Worm (Caenorhabditis elegans) whole organism, L2 larva: ENCODE measurements around the gene eif-3.G.

Source experiments
- C34F6.9 ChIP-seq: fragments of 150-350 bp; optimal IDR thresholded peaks from 2 replicates; lab custom pipeline; 2014; ENCODE audit warnings: missing biosample characterization, missing genetic modification characterization
- F13H6.1 ChIP-seq: sonication (generic microtip); optimal IDR thresholded peaks from 2 replicates; lab custom pipeline; 2016; ENCODE audit warnings: missing genetic modification characterization, missing compliant biosample characterization
- Y55F3AM.14 ChIP-seq: fragments of 200-800 bp; sonication (Bioruptor generic); optimal IDR thresholded peaks from 2 replicates; lab custom pipeline; 2018; ENCODE audit warnings: mild to moderate bottlenecking, missing genetic modification characterization, missing compliant biosample characterization
- ZK546.5 ChIP-seq: sonication (generic microtip); optimal IDR thresholded peaks from 2 replicates; lab custom pipeline; 2017; ENCODE audit warnings: missing biosample characterization, missing genetic modification characterization
- aly-2 ChIP-seq: fragments of 150-350 bp; optimal IDR thresholded peaks from 2 replicates; lab custom pipeline; 2014; ENCODE audit warnings: missing biosample characterization, missing genetic modification characterization
- ama-1 ChIP-seq: fragments of 150-350 bp; optimal IDR thresholded peaks from 2 replicates; lab custom pipeline; 2018; ENCODE audit warnings: inconsistent platforms
- blmp-1 ChIP-seq: sonication (generic microtip); optimal IDR thresholded peaks from 2 replicates; lab custom pipeline; 2017; ENCODE audit warnings: missing genetic modification characterization, mild to moderate bottlenecking, missing compliant biosample characterization, antibody characterized with exemption, moderate library complexity; ENCODE audit not compliant: insufficient read depth
- ceh-16 ChIP-seq: fragments of 150-350 bp; optimal IDR thresholded peaks from 2 replicates; lab custom pipeline; 2014; ENCODE audit warnings: missing biosample characterization, missing genetic modification characterization
- ceh-82 ChIP-seq: fragments of 150-350 bp; optimal IDR thresholded peaks from 2 replicates; lab custom pipeline; 2014; ENCODE audit warnings: missing biosample characterization, missing genetic modification characterization
- crh-2 ChIP-seq: sonication (generic microtip); optimal IDR thresholded peaks from 2 replicates; lab custom pipeline; 2017; ENCODE audit warnings: missing biosample characterization, missing genetic modification characterization
- fos-1 ChIP-seq: fragments of 150-350 bp; optimal IDR thresholded peaks from 2 replicates; lab custom pipeline; 2014; ENCODE audit warnings: missing biosample characterization, missing genetic modification characterization
- gmeb-1 ChIP-seq: fragments of 150-350 bp; optimal IDR thresholded peaks from 2 replicates; lab custom pipeline; 2014; ENCODE audit warnings: missing biosample characterization, missing genetic modification characterization
- lin-11 ChIP-seq: fragments of 150-350 bp; sonication (generic microtip); optimal IDR thresholded peaks from 2 replicates; lab custom pipeline; 2014; ENCODE audit warnings: missing biosample characterization, missing genetic modification characterization, inconsistent platforms, mixed read lengths
- lin-39 ChIP-seq: fragments of 150-350 bp; optimal IDR thresholded peaks from 2 replicates; lab custom pipeline; 2014; ENCODE audit warnings: missing biosample characterization, missing genetic modification reagents, missing genetic modification characterization
- lsy-2 ChIP-seq, 2 experiments: fragments of 150-350 bp in 1 of 2; sonication (generic microtip) in 1 of 2; optimal IDR thresholded peaks; 2 replicates each; lab custom pipeline; 2014 to 2017; ENCODE audit warnings: missing biosample characterization in 2 of 2, missing genetic modification characterization in 2 of 2
- mab-5 ChIP-seq: fragments of 150-350 bp; optimal IDR thresholded peaks from 2 replicates; lab custom pipeline; 2014; ENCODE audit warnings: missing biosample characterization, missing genetic modification characterization
- mbf-1 ChIP-seq: sonication (generic microtip); optimal IDR thresholded peaks from 2 replicates; lab custom pipeline; 2017; ENCODE audit warnings: missing biosample characterization, missing genetic modification characterization
- mdl-1 ChIP-seq, 2 experiments: fragments of 150-350 bp in 1 of 2; sonication (generic microtip) in 1 of 2; optimal IDR thresholded peaks; 2 replicates each; lab custom pipeline; 2017; ENCODE audit warnings: missing biosample characterization in 2 of 2, missing genetic modification characterization in 2 of 2
- nhr-10 ChIP-seq: sonication (generic microtip); optimal IDR thresholded peaks from 2 replicates; lab custom pipeline; 2017; ENCODE audit warnings: missing biosample characterization, missing genetic modification characterization
- nhr-11 ChIP-seq: fragments of 150-350 bp; optimal IDR thresholded peaks from 2 replicates; lab custom pipeline; 2014; ENCODE audit warnings: missing biosample characterization, missing genetic modification characterization
- nhr-21 ChIP-seq: fragments of 150-350 bp; optimal IDR thresholded peaks from 2 replicates; lab custom pipeline; 2014; ENCODE audit warnings: missing biosample characterization, missing genetic modification characterization
- nhr-23 ChIP-seq: fragments of 150-350 bp; optimal IDR thresholded peaks from 2 replicates; lab custom pipeline; 2014; ENCODE audit warnings: missing biosample characterization, missing genetic modification reagents, missing genetic modification characterization
- nhr-25 ChIP-seq: fragments of 150-350 bp; sonication (generic microtip); optimal IDR thresholded peaks from 3 replicates; lab custom pipeline; 2014; ENCODE audit warnings: missing biosample characterization, missing genetic modification characterization
- nhr-6 ChIP-seq: fragments of 150-350 bp; optimal IDR thresholded peaks from 2 replicates; lab custom pipeline; 2014; ENCODE audit warnings: missing biosample characterization, missing genetic modification characterization
- peb-1 ChIP-seq: fragments of 150-350 bp; optimal IDR thresholded peaks from 2 replicates; lab custom pipeline; 2014; ENCODE audit warnings: missing biosample characterization, missing genetic modification characterization
- sem-4 ChIP-seq: fragments of 150-350 bp; optimal IDR thresholded peaks from 2 replicates; lab custom pipeline; 2014; ENCODE audit warnings: missing biosample characterization, missing genetic modification reagents, missing genetic modification characterization
- skn-1 ChIP-seq: sonication (generic microtip); optimal IDR thresholded peaks from 2 replicates; lab custom pipeline; 2017; ENCODE audit warnings: missing biosample characterization, missing genetic modification characterization
- sma-3 ChIP-seq: sonication (generic microtip); optimal IDR thresholded peaks from 2 replicates; lab custom pipeline; 2016; ENCODE audit warnings: missing genetic modification reagents, missing genetic modification characterization, missing compliant biosample characterization
- sma-9 ChIP-seq, 2 experiments: fragments of 150-350 bp in 1 of 2; sonication (generic microtip) in 1 of 2; optimal IDR thresholded peaks; 2 replicates each; lab custom pipeline; 2014 to 2016; ENCODE audit warnings: missing genetic modification characterization in 2 of 2, mild to moderate bottlenecking in 1 of 2, missing biosample characterization in 1 of 2, missing compliant biosample characterization in 1 of 2, missing genetic modification reagents in 1 of 2, moderate library complexity in 1 of 2
- snpc-4 ChIP-seq: fragments of 150-350 bp; optimal IDR thresholded peaks from 2 replicates; lab custom pipeline; 2014; ENCODE audit warnings: missing biosample characterization, missing genetic modification characterization
- unc-39 ChIP-seq: fragments of 150-350 bp; optimal IDR thresholded peaks from 2 replicates; lab custom pipeline; 2014; ENCODE audit warnings: missing biosample characterization, missing genetic modification characterization
- unc-55 ChIP-seq: fragments of 150-350 bp; sonication (generic microtip); optimal IDR thresholded peaks from 3 replicates; lab custom pipeline; 2014; ENCODE audit warnings: missing biosample characterization, missing genetic modification reagents, missing genetic modification characterization
- unc-62 ChIP-seq: fragments of 150-350 bp; optimal IDR thresholded peaks from 2 replicates; lab custom pipeline; 2014; ENCODE audit warnings: missing biosample characterization, missing genetic modification reagents, missing genetic modification characterization
- zag-1 ChIP-seq: fragments of 150-350 bp; optimal IDR thresholded peaks from 2 replicates; lab custom pipeline; 2014; ENCODE audit warnings: missing biosample characterization, missing genetic modification characterization
- ztf-11 ChIP-seq: sonication (generic microtip); optimal IDR thresholded peaks from 2 replicates; lab custom pipeline; 2017; ENCODE audit warnings: missing biosample characterization, missing genetic modification characterization
- ztf-4 ChIP-seq: fragments of 150-350 bp; optimal IDR thresholded peaks from 2 replicates; lab custom pipeline; 2014; ENCODE audit warnings: missing biosample characterization, missing genetic modification characterization

eif-3.G gene

DNA sequence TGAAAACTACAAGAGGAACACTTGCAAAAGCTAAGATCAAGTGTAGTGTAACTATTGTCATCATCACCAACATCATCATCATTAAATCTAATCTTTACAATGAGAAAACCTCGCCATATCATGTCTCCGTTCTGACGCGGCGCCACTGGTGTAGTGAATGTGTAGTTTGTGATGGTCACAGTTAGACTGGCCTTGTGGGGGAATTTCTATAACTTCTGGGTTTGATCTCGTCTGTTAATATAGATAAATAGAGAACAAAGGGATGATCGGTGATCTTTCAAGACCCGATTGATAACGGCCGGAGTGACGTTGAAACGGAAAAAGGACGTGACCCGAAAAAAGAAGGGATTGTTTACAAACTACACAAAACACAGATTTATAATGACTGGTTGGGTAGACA, 1.8 kb upstream of the eif-3.G start (continued):
- TF ChIP-seq unc-39 (tag; lab: Kevin White, UChicago): no peak
- TF ChIP-seq nhr-11 (tag; lab: Kevin White, UChicago): no peak
- TF ChIP-seq gmeb-1: no peak
- TF ChIP-seq nhr-10: no peak
- no peak for TF ChIP-seq ceh-82 (tag; lab: Kevin White, UChicago)
- peak; percentile 90 for TF ChIP-seq sma-9 (GFP tag; optimal IDR thresholded peaks at IDR 0.05; lab: Kevin White, UChicago)
- no peak for TF ChIP-seq sma-9 (tag; optimal IDR thresholded peaks at IDR 0.05; lab: Kevin White, UChicago)
- no peak for TF ChIP-seq sem-4 (tag; lab: Kevin White, UChicago)
- no peak for TF ChIP-seq ztf-11
- TF ChIP-seq lin-11 (tag; lab: Kevin White, UChicago): no peak
- TF ChIP-seq snpc-4 (tag; lab: Kevin White, UChicago): no peak
- no peak for TF ChIP-seq peb-1
- TF ChIP-seq unc-55 (GFP tag; lab: Kevin White, UChicago): no peak
- no peak for TF ChIP-seq lin-39 (tag; lab: Kevin White, UChicago)
- peak; percentile 5 to 20 for TF ChIP-seq mdl-1 (tag; optimal IDR thresholded peaks at IDR 0.05; lab: Kevin White, UChicago)
- TF ChIP-seq ceh-16 (tag; lab: Kevin White, UChicago): no peak
- TF ChIP-seq zag-1 (tag; lab: Kevin White, UChicago): no peak
- TF ChIP-seq C34F6.9 (tag; lab: Kevin White, UChicago): no peak
- TF ChIP-seq mab-5 (tag; lab: Kevin White, UChicago): no peak
- TF ChIP-seq nhr-23 (tag; lab: Kevin White, UChicago): no peak
- TF ChIP-seq ama-1 (lab: Kevin White, UChicago): no peak

DNA sequence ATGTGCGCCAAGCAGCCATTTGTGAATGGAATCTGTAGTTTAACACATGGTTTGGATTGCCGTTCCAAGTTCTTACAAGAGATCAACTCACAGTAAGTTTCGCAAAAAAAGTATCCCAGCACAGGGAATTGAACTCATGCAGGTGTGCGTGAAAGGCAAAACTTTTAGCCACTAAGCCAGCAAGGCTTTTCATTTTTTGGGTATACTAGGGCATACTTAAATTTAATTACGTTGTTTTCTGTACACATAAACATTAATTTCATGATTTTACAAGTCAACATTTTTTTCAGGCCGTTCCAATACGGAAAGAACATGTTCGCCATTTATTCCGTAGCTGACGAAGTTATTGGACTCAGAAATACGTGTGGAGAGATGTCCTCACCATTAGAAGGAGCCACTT, 1.0 kb upstream of the eif-3.G start:
- TF ChIP-seq ztf-4 (tag; lab: Kevin White, UChicago) (peak; percentile 1), unc-62 (GFP tag; lab: Kevin White, UChicago) (no peak), mab-5 (tag; lab: Kevin White, UChicago) (no peak), sma-9 (GFP tag; optimal IDR thresholded peaks at IDR 0.05; lab: Kevin White, UChicago) (peak; percentile 25), sma-9 (tag; optimal IDR thresholded peaks at IDR 0.05; lab: Kevin White, UChicago) (no peak)

DNA sequence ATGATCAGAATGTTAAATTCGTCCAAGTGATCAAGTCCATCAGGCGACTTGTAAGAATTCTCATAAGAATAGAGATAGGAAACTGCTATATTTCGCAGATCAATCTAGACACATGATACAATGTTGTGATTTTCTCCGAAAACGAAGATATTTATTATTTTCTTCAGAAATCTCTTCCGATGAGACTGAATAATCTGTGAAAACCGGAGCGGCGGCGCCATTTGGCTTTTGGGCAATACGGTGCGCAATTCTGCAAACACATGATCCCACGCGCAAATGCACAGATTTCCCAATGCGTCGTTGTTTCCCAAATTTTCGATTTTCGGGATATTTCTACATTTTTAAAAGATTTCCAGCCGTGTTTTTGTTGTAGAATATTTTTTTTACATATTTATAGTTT, 391 bp upstream of the eif-3.G start:
- peak; percentile 31 for TF ChIP-seq crh-2
- TF ChIP-seq C34F6.9 (tag; lab: Kevin White, UChicago): peak; percentile 43
- TF ChIP-seq fos-1 (tag; lab: Kevin White, UChicago): peak; percentile 16
- peak; percentile 67 for TF ChIP-seq sma-3 (GFP tag; lab: Kevin White, UChicago)
- peak; percentile 1 for TF ChIP-seq F13H6.1 (tag; lab: Kevin White, UChicago)
- no peak for TF ChIP-seq aly-2 (tag; lab: Kevin White, UChicago)
- TF ChIP-seq Y55F3AM.14 (GFP tag; lab: Kevin White, UChicago): peak; percentile 42
- TF ChIP-seq sma-9 (GFP tag; optimal IDR thresholded peaks at IDR 0.05; lab: Kevin White, UChicago): peak; percentile 60
- no peak for TF ChIP-seq sma-9 (tag; optimal IDR thresholded peaks at IDR 0.05; lab: Kevin White, UChicago)
- no peak for TF ChIP-seq nhr-11 (tag; lab: Kevin White, UChicago)
- no peak for TF ChIP-seq mdl-1 (tag; optimal IDR thresholded peaks at IDR 0.05; lab: Kevin White, UChicago)
- peak; percentile 65 for TF ChIP-seq nhr-21 (tag; lab: Kevin White, UChicago)
- TF ChIP-seq skn-1 (tag; lab: Kevin White, UChicago): no peak
- no peak for TF ChIP-seq sem-4 (tag; lab: Kevin White, UChicago)
- TF ChIP-seq ztf-4 (tag; lab: Kevin White, UChicago): no peak
- TF ChIP-seq unc-62 (GFP tag; lab: Kevin White, UChicago): no peak
- peak; percentile 59 for TF ChIP-seq unc-55 (GFP tag; lab: Kevin White, UChicago)
- no peak for TF ChIP-seq mbf-1 (tag; lab: Kevin White, UChicago)
- TF ChIP-seq nhr-25 (tag; lab: Kevin White, UChicago): peak; percentile 79
- TF ChIP-seq blmp-1 (tag; lab: Kevin White, UChicago): peak; percentile 17
- peak; percentile 53 for TF ChIP-seq gmeb-1
- peak; percentile 76 to 93 for TF ChIP-seq lsy-2 (tag; optimal IDR thresholded peaks at IDR 0.05; lab: Kevin White, UChicago)

DNA sequence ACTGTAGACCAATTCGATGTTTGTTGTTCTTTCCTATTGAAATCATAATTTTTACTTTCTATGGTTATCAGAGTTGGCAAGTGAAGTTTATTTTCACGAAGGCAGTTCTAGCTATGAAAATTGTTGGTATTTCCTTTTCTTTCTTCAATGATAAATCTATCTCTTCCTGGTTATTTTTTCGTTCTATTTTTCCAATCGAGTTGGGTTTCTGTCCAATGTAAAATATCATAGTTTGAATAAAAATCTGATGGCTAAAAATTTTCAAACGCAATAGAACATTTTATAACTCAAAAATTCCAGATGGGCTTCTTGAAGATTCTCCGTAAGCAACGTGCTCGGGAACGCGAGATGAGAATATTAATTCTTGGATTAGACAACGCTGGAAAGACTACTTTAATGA, 1.4 kb downstream of the eif-3.G start, which contains the start of gene evl-20:
Gene evl-20 (plus strand): TSS at position 301 of the 400 bp plus-strand sequence.
- TF ChIP-seq gmeb-1 (no peak), ztf-11 (no peak), zag-1 (tag; lab: Kevin White, UChicago) (no peak), unc-39 (tag; lab: Kevin White, UChicago) (no peak), F13H6.1 (tag; lab: Kevin White, UChicago) (no peak), nhr-21 (tag; lab: Kevin White, UChicago) (no peak), nhr-6 (tag; lab: Kevin White, UChicago) (no peak), ZK546.5 (tag; lab: Kevin White, UChicago) (no peak), nhr-23 (tag; lab: Kevin White, UChicago) (no peak), mab-5 (tag; lab: Kevin White, UChicago) (no peak), ama-1 (lab: Kevin White, UChicago) (no peak), unc-55 (GFP tag; lab: Kevin White, UChicago) (no peak), lin-11 (tag; lab: Kevin White, UChicago) (no peak)
